Worm (Caenorhabditis elegans) whole organism, early embryonic: ENCODE data around the gene glb-34.

Experiments used
- B0310.2 ChIP-seq: sonication (generic microtip); optimal IDR thresholded peaks from 2 replicates; lab custom pipeline; 2016; ENCODE audit warnings: mild to moderate bottlenecking, missing genetic modification characterization, missing compliant biosample characterization
- F13C5.2 ChIP-seq: sonication (generic microtip); optimal IDR thresholded peaks from 2 replicates; lab custom pipeline; 2017; ENCODE audit warnings: mild to moderate bottlenecking, missing genetic modification characterization, inconsistent platforms, missing compliant biosample characterization
- aly-1 ChIP-seq: sonication (generic microtip); optimal IDR thresholded peaks from 2 replicates; lab custom pipeline; 2016; ENCODE audit warnings: missing genetic modification characterization, missing compliant biosample characterization
- ama-1 ChIP-seq: fragments of 150-350 bp; optimal IDR thresholded peaks from 2 replicates; lab custom pipeline; 2014
- flt-1 ChIP-seq: fragments of 200-800 bp; sonication (Bioruptor generic); IDR thresholded peaks from 2 replicates; pipeline ENCODE4 v1.3.6; 2022; ENCODE audit warnings: missing genetic modification characterization, missing compliant biosample characterization
- pes-1 ChIP-seq: fragments of 200-800 bp; sonication (Bioruptor generic); IDR thresholded peaks from 2 replicates; pipeline ENCODE4 v1.3.6; 2022; ENCODE audit warnings: missing genetic modification reagents, missing genetic modification characterization, missing compliant biosample characterization
- sea-1 ChIP-seq: fragments of 200-800 bp; sonication (Bioruptor generic); conservative IDR thresholded peaks from 2 replicates; pipeline ENCODE4 v1.3.6; 2022; ENCODE audit warnings: missing genetic modification characterization, missing compliant biosample characterization
- tbx-11 ChIP-seq: fragments of 200-800 bp; sonication (Bioruptor generic); IDR thresholded peaks from 2 replicates; pipeline ENCODE4 v1.3.6; 2022; ENCODE audit warnings: missing genetic modification characterization, missing compliant biosample characterization
- tra-4 ChIP-seq: sonication (generic microtip); optimal IDR thresholded peaks from 2 replicates; lab custom pipeline; 2017; ENCODE audit warnings: missing genetic modification characterization, missing compliant biosample characterization

DNA sequence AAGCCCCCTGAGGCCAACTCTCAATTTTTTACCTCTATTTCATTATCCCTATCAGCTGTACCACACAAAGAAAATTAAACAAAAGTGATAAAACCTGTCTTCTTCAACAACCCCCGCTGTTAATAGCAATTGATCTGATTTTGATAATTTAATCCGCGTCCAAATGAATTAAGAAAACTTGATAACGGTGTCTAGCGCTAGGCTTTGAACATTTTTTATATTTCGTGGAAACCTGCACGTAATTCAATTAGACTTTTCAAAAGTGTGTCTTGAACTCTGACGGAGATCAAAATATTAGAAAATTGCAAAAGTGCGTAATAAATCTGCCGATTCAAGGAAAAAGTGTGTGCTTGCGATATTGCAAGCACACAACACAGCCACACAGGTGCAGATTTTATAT lies 40.9 kb upstream of the glb-34 start:
- TF ChIP-seq F13C5.2 (tag; lab: Kevin White, UChicago) (no peak), B0310.2 (tag; lab: Kevin White, UChicago) (no peak), flt-1 (GFP tag; lab: Robert Waterston, UW) (no peak), ama-1 (lab: Kevin White, UChicago) (no peak), pes-1 (no peak), tra-4 (tag; lab: Kevin White, UChicago) (no peak), tbx-11 (GFP tag; lab: Robert Waterston, UW) (no peak), aly-1 (tag; lab: Kevin White, UChicago) (no peak), sea-1 (GFP tag; lab: Robert Waterston, UW) (no peak)
